Worm (Caenorhabditis elegans) whole organism, late embryonic: ENCODE results near the gene srt-69.

ENCODE experiments used
- ama-1 ChIP-seq: fragments of 150-350 bp; optimal IDR thresholded peaks from 2 replicates; lab custom pipeline; 2014
- pha-4 ChIP-seq: fragments of 150-350 bp; optimal IDR thresholded peaks from 2 replicates; lab custom pipeline; 2018; ENCODE audit warnings: missing biosample characterization, missing genetic modification reagents, missing genetic modification characterization
- pqm-1 ChIP-seq: sonication (generic microtip); optimal IDR thresholded peaks from 2 replicates; lab custom pipeline; 2016; ENCODE audit warnings: missing genetic modification characterization, missing compliant biosample characterization
- syd-9 ChIP-seq: sonication (generic microtip); optimal IDR thresholded peaks from 2 replicates; lab custom pipeline; 2016; ENCODE audit warnings: mild to moderate bottlenecking, missing genetic modification characterization, moderate library complexity, missing compliant biosample characterization
- zip-5 ChIP-seq: sonication (generic microtip); optimal IDR thresholded peaks from 2 replicates; lab custom pipeline; 2016; ENCODE audit warnings: missing genetic modification characterization, missing compliant biosample characterization

- TF ChIP-seq pha-4 (tag; lab: Kevin White, UChicago) (no peak), ama-1 (lab: Kevin White, UChicago) (no peak), zip-5 (tag; lab: Kevin White, UChicago) (no peak), syd-9 (tag; lab: Kevin White, UChicago) (no peak), pqm-1 (tag; lab: Kevin White, UChicago) (no peak)
Measured at ce11 chrV:5312453-5312852, 47.0 kb upstream of the srt-69 start, which contains the start of gene C10G8.3.
